Fruit fly (Drosophila melanogaster) whole organism, embryonic: ENCODE measurements around the gene Ppcs.
A peak's percentile ranks its signal among the peaks of the same experiment; 100 is the strongest.

ENCODE experiments used
- Awh ChIP-seq: fragments of 200-800 bp; sonication (Bioruptor generic); IDR thresholded peaks from 2 replicates; pipeline ENCODE4, ENCODE4 v1.3.6; 2022; ENCODE audit warnings: missing biosample characterization, missing genetic modification characterization
- Bteb2 ChIP-seq: fragments of 200-800 bp; sonication (Bioruptor generic); optimal IDR thresholded peaks from 2 replicates; lab custom pipeline; 2016; ENCODE audit warnings: missing biosample characterization, missing genetic modification characterization
- CG10431 ChIP-seq: fragments of 200-800 bp; sonication (Bioruptor generic); optimal IDR thresholded peaks from 3 replicates; lab custom pipeline; 2018; ENCODE audit warnings: missing biosample characterization, mild to moderate bottlenecking, missing genetic modification characterization
- CG13123 ChIP-seq: fragments of 200-800 bp; sonication (Bioruptor generic); optimal IDR thresholded peaks from 2 replicates; lab custom pipeline; 2016; ENCODE audit warnings: missing biosample characterization, missing genetic modification characterization
- CG13424 ChIP-seq: fragments of 200-800 bp; sonication (Bioruptor generic); optimal IDR thresholded peaks from 2 replicates; lab custom pipeline; 2019; ENCODE audit warnings: missing biosample characterization, mild to moderate bottlenecking, missing genetic modification characterization, moderate library complexity
- CG14710 ChIP-seq: fragments of 200-800 bp; sonication (Bioruptor generic); optimal IDR thresholded peaks from 3 replicates; lab custom pipeline; 2019; ENCODE audit warnings: missing biosample characterization, mild to moderate bottlenecking, missing genetic modification characterization, moderate library complexity
- CG1647 ChIP-seq: fragments of 200-800 bp; sonication (Bioruptor generic); optimal IDR thresholded peaks from 3 replicates; lab custom pipeline; 2016; ENCODE audit warnings: missing biosample characterization, missing genetic modification characterization
- CG16815 ChIP-seq: fragments of 200-800 bp; sonication (Bioruptor generic); optimal IDR thresholded peaks from 3 replicates; lab custom pipeline; 2017; ENCODE audit warnings: missing biosample characterization, mild to moderate bottlenecking, missing genetic modification characterization
- CG17359 ChIP-seq: fragments of 200-800 bp; sonication (Bioruptor generic); optimal IDR thresholded peaks from 3 replicates; lab custom pipeline; 2018; ENCODE audit warnings: missing biosample characterization, mild to moderate bottlenecking, missing genetic modification characterization, moderate library complexity
- CG2199 ChIP-seq: fragments of 200-800 bp; sonication (Bioruptor generic); IDR thresholded peaks from 3 replicates; pipeline ENCODE4 v1.3.6; 2022; ENCODE audit warnings: missing biosample characterization, missing genetic modification characterization
- CG32532 ChIP-seq: fragments of 200-800 bp; sonication (Bioruptor generic); IDR thresholded peaks from 2 replicates; pipeline ENCODE4 v1.3.6; 2022; ENCODE audit warnings: missing biosample characterization, missing genetic modification characterization
- CG34376 ChIP-seq: fragments of 200-800 bp; sonication (Bioruptor generic); optimal IDR thresholded peaks from 2 replicates; lab custom pipeline; 2018; ENCODE audit warnings: missing biosample characterization, mild to moderate bottlenecking, missing genetic modification characterization
- CG42726 ChIP-seq: fragments of 200-800 bp; sonication (Bioruptor generic); IDR thresholded peaks from 2 replicates; pipeline ENCODE4 v1.3.6; 2022; ENCODE audit warnings: missing biosample characterization, missing genetic modification characterization; ENCODE audit not compliant: partially characterized antibody
- CG4282 ChIP-seq: fragments of 200-800 bp; sonication (Bioruptor generic); optimal IDR thresholded peaks from 2 replicates; lab custom pipeline; 2016; ENCODE audit warnings: missing biosample characterization, missing genetic modification characterization
- CG4328 ChIP-seq: fragments of 200-800 bp; sonication (Bioruptor generic); optimal IDR thresholded peaks from 3 replicates; lab custom pipeline; 2017; ENCODE audit warnings: missing biosample characterization, missing genetic modification reagents, missing genetic modification characterization
- CG7556 ChIP-seq: fragments of 200-800 bp; sonication (Bioruptor generic); optimal IDR thresholded peaks from 2 replicates; lab custom pipeline; 2017; ENCODE audit warnings: missing biosample characterization, mild to moderate bottlenecking, missing genetic modification characterization
- CG7987 ChIP-seq: fragments of 200-800 bp; sonication (Bioruptor generic); optimal IDR thresholded peaks from 2 replicates; lab custom pipeline; 2018; ENCODE audit warnings: missing biosample characterization, mild to moderate bottlenecking, missing genetic modification characterization, moderate library complexity
- CG8089 ChIP-seq: fragments of 200-800 bp; sonication (Bioruptor generic); optimal IDR thresholded peaks from 3 replicates; lab custom pipeline; 2016; ENCODE audit warnings: missing biosample characterization, missing genetic modification characterization
- CG8924 ChIP-seq: fragments of 200-800 bp; optimal IDR thresholded peaks from 3 replicates; lab custom pipeline; 2019; ENCODE audit warnings: missing biosample characterization, mild to moderate bottlenecking, missing genetic modification characterization, moderate library complexity
- CG9215 ChIP-seq: fragments of 200-800 bp; sonication (Bioruptor generic); IDR thresholded peaks from 2 replicates; pipeline ENCODE4 v1.3.6; 2022; ENCODE audit warnings: missing biosample characterization, missing genetic modification characterization
- CG9876 ChIP-seq: fragments of 200-800 bp; sonication (Bioruptor generic); optimal IDR thresholded peaks from 2 replicates; lab custom pipeline; 2016; ENCODE audit warnings: missing biosample characterization, missing genetic modification characterization
- CTCF ChIP-seq: fragments of 200-800 bp; sonication (Bioruptor generic); optimal IDR thresholded peaks from 2 replicates; lab custom pipeline; 2017; ENCODE audit warnings: missing biosample characterization, mild to moderate bottlenecking, missing genetic modification characterization, moderate library complexity
- Doc3 ChIP-seq: fragments of 200-800 bp; sonication (Bioruptor generic); IDR thresholded peaks from 3 replicates; pipeline ENCODE4 v1.3.6; 2022; ENCODE audit warnings: missing biosample characterization, missing genetic modification characterization; ENCODE audit not compliant: partially characterized antibody
- Dp ChIP-seq: fragments of 200-800 bp; sonication (Bioruptor generic); optimal IDR thresholded peaks from 2 replicates; lab custom pipeline; 2018; ENCODE audit warnings: missing biosample characterization, mild to moderate bottlenecking, missing genetic modification characterization, moderate library complexity
- E2f1 ChIP-seq: fragments of 200-800 bp; sonication (Bioruptor generic); IDR thresholded peaks from 2 replicates; pipeline ENCODE4 v1.3.6; 2022; ENCODE audit warnings: missing biosample characterization, missing genetic modification characterization
- Eip74EF ChIP-seq, 2 experiments: fragments of 200-800 bp in 1 of 2; fragments of >200 bp in 1 of 2; sonication (Bioruptor generic) in 1 of 2; optimal IDR thresholded peaks; 2 replicates each; lab custom pipeline; 2017 to 2019; ENCODE audit warnings: missing biosample characterization in 2 of 2, missing genetic modification characterization in 2 of 2, mild to moderate bottlenecking in 1 of 2, moderate library complexity in 1 of 2
- GATAe ChIP-seq: fragments of 200-800 bp; sonication (Bioruptor generic); conservative IDR thresholded peaks from 2 replicates; pipeline ENCODE4 v1.3.6; 2022; ENCODE audit warnings: missing biosample characterization, missing genetic modification characterization
- HLH54F ChIP-seq: fragments of 200-800 bp; sonication (Bioruptor generic); optimal IDR thresholded peaks from 3 replicates; lab custom pipeline; 2016; ENCODE audit warnings: missing biosample characterization, missing genetic modification characterization
- Hand ChIP-seq: fragments of 200-800 bp; sonication (Bioruptor generic); optimal IDR thresholded peaks from 2 replicates; lab custom pipeline; 2017; ENCODE audit warnings: mild to moderate bottlenecking, missing biosample characterization, missing genetic modification reagents, missing genetic modification characterization
- Mad ChIP-seq: fragments of 200-800 bp; sonication (Bioruptor generic); optimal IDR thresholded peaks from 2 replicates; lab custom pipeline; 2016; ENCODE audit warnings: missing biosample characterization, missing genetic modification characterization
- Mes4 ChIP-seq: fragments of 200-800 bp; sonication (Bioruptor generic); optimal IDR thresholded peaks from 2 replicates; lab custom pipeline; 2016; ENCODE audit warnings: missing biosample characterization, missing genetic modification characterization
- Nf-YA ChIP-seq: fragments of 200-800 bp; sonication (Bioruptor generic); IDR thresholded peaks from 2 replicates; pipeline ENCODE4 v1.3.6; 2022; ENCODE audit warnings: missing biosample characterization, missing genetic modification characterization
- NfI ChIP-seq: fragments of 200-800 bp; sonication (Bioruptor generic); optimal IDR thresholded peaks from 3 replicates; lab custom pipeline; 2018; ENCODE audit warnings: missing biosample characterization, mild to moderate bottlenecking, missing genetic modification characterization, moderate library complexity
- Poxn ChIP-seq: fragments of 200-800 bp; sonication (Bioruptor generic); IDR thresholded peaks from 2 replicates; pipeline ENCODE4 v1.3.6; 2022; ENCODE audit warnings: missing biosample characterization, missing genetic modification characterization
- Sin3A ChIP-seq: fragments of >200 bp; optimal IDR thresholded peaks from 2 replicates; lab custom pipeline; 2018
- Sox102F ChIP-seq: fragments of 200-800 bp; sonication (Bioruptor generic); optimal IDR thresholded peaks from 2 replicates; lab custom pipeline; 2018; ENCODE audit warnings: missing biosample characterization, mild to moderate bottlenecking, missing genetic modification characterization, moderate library complexity
- br ChIP-seq: fragments of >200 bp; optimal IDR thresholded peaks from 2 replicates; lab custom pipeline; 2017
- bsh ChIP-seq, 2 experiments: fragments of 200-800 bp; sonication (Bioruptor generic); optimal IDR thresholded peaks; 2 replicates each; lab custom pipeline; 2017 to 2018; ENCODE audit warnings: mild to moderate bottlenecking in 2 of 2, missing biosample characterization in 2 of 2, missing genetic modification characterization in 2 of 2, moderate library complexity in 1 of 2
- dmrt11E ChIP-seq: fragments of 200-800 bp; sonication (Bioruptor generic); optimal IDR thresholded peaks from 3 replicates; lab custom pipeline; 2018; ENCODE audit warnings: missing biosample characterization, mild to moderate bottlenecking, missing genetic modification characterization, moderate library complexity
- dpn ChIP-seq, 2 experiments: fragments of 200-800 bp; sonication (Bioruptor generic); optimal IDR thresholded peaks; 3 replicates each; lab custom pipeline; 2016; ENCODE audit warnings: missing biosample characterization in 2 of 2, missing genetic modification characterization in 2 of 2
- fd3F ChIP-seq: fragments of 200-800 bp; sonication (Bioruptor generic); optimal IDR thresholded peaks from 2 replicates; lab custom pipeline; 2018; ENCODE audit warnings: missing biosample characterization, mild to moderate bottlenecking, missing genetic modification characterization, moderate library complexity
- fu2 ChIP-seq: fragments of 200-800 bp; sonication (Bioruptor generic); optimal IDR thresholded peaks from 2 replicates; lab custom pipeline; 2016; ENCODE audit warnings: missing biosample characterization, missing genetic modification characterization
- grau ChIP-seq: fragments of 200-800 bp; optimal IDR thresholded peaks from 3 replicates; lab custom pipeline; 2019; ENCODE audit warnings: missing biosample characterization, mild to moderate bottlenecking, missing genetic modification characterization, moderate library complexity
- knrl ChIP-seq: fragments of 200-800 bp; sonication (Bioruptor generic); IDR thresholded peaks from 3 replicates; pipeline ENCODE4 v1.3.6; 2022; ENCODE audit warnings: missing biosample characterization, missing genetic modification characterization; ENCODE audit not compliant: partially characterized antibody
- lola ChIP-seq, 3 experiments: fragments of >200 bp in 2 of 3; fragments of 200-800 bp in 1 of 3; sonication (Bioruptor generic) in 1 of 3; optimal IDR thresholded peaks; 2 replicates each; lab custom pipeline; 2017 to 2019; ENCODE audit warnings: missing biosample characterization in 3 of 3, missing genetic modification characterization in 3 of 3, mild to moderate bottlenecking in 1 of 3, moderate library complexity in 1 of 3
- schlank ChIP-seq: fragments of 200-800 bp; sonication (Bioruptor generic); optimal IDR thresholded peaks from 2 replicates; lab custom pipeline; 2018; ENCODE audit warnings: missing biosample characterization, mild to moderate bottlenecking, missing genetic modification characterization
- sob ChIP-seq: fragments of 200-800 bp; sonication (Bioruptor generic); IDR thresholded peaks from 2 replicates; pipeline ENCODE4 v1.3.6; 2022; ENCODE audit warnings: missing biosample characterization, missing genetic modification characterization
- tio ChIP-seq: fragments of 200-800 bp; sonication (Bioruptor generic); optimal IDR thresholded peaks from 2 replicates; lab custom pipeline; 2017; ENCODE audit warnings: missing biosample characterization, missing genetic modification characterization, inconsistent platforms
- ttk ChIP-seq: fragments of 200-800 bp; sonication (Bioruptor generic); IDR thresholded peaks from 2 replicates; pipeline ENCODE4 v2.1.2; 2022; ENCODE audit warnings: missing biosample characterization, missing genetic modification characterization
- yki ChIP-seq: fragments of >200 bp; optimal IDR thresholded peaks from 3 replicates; lab custom pipeline; 2018

Gene Ppcs

DNA sequence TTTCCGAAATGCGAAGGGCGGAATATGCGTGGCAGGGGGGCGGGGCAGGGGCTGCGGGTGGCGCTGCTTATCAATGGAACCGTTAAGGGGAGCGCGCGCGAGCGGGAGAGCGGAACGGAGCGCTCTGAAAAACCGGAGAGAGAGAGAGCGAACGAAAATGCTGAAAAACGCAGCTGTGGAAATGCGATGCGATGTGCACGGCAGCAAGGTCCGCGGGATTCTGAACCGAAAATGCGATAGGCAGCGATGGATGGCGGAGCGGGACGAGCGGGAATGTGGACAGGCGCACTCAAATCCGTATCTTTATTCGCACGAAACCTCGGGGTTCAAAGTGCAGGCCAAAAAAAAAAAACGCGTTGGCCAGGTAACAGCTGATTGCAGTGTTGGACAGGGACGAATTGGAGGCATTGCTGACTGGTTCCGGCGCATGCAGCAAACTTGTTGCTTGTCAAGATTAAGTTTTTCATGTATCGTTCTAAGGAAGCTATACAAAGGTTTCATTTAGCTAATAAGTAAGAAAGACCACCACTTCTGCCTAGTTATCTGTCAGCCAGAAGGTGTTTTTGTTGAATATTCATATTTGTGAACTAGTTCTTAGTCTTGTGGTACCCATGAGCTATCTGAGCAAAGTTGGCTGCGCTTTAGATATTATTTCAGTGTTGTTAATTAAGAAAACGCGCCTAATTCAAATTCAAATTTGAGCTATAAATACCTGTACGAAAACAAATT lies at the start of gene Ppcs:
Gene Ppcs, minus strand, starts transcription at position 400 of the 729 bp plus-strand sequence.
- TF ChIP-seq fd3F (GFP tag; lab: Kevin White, UChicago) (peak; percentile 49), dpn (GFP tag; optimal IDR thresholded peaks at IDR 0.05; lab: Kevin White, UChicago) (peak; percentile 35 to 76), Sin3A (lab: Kevin White, UChicago) (peak; percentile 78), Eip74EF (GFP tag; optimal IDR thresholded peaks at IDR 0.05; lab: Kevin White, UChicago) (no peak), CG8089 (GFP tag; lab: Kevin White, UChicago) (peak; percentile 50), CG42726 (GFP tag; lab: Robert Waterston, UW) (peak; percentile 56), Nf-YA (GFP tag; lab: Robert Waterston, UW) (no peak), CG14710 (peak; percentile 80), CG2199 (GFP tag; lab: Robert Waterston, UW) (0 out of 3 replicates have a peak, but pooled peaks have one; percentile 27), br (lab: Kevin White, UChicago) (no peak), sob (GFP tag; lab: Robert Waterston, UW) (peak; percentile 80), knrl (GFP tag; lab: Robert Waterston, UW) (peak; percentile 38; the same call in 1 of the 3 replicates), CG7987 (GFP tag; lab: Kevin White, UChicago) (peak; percentile 13), CG13424 (tag; lab: Kevin White, UChicago) (peak; percentile 50), CG13123 (GFP tag; lab: Kevin White, UChicago) (peak; percentile 100), yki (lab: Kevin White, UChicago) (peak; percentile 77), Poxn (GFP tag; lab: Robert Waterston, UW) (no peak), Awh (GFP tag; lab: Robert Waterston, UW) (no peak), Hand (peak; percentile 59), CG9215 (GFP tag; lab: Robert Waterston, UW) (peak; percentile 63), CG9876 (GFP tag; lab: Kevin White, UChicago) (peak; percentile 59), CG17359 (tag; lab: Kevin White, UChicago) (peak; percentile 32), bsh (GFP tag; optimal IDR thresholded peaks at IDR 0.05; lab: Kevin White, UChicago) (peak; percentile 27 to 92), CG7556 (peak; percentile 57), Dp (peak; percentile 97), CG4328 (GFP tag; lab: Kevin White, UChicago) (peak; percentile 69), dmrt11E (tag; lab: Kevin White, UChicago) (peak; percentile 21), Mad (GFP tag; lab: Kevin White, UChicago) (peak; percentile 4), CG32532 (GFP tag; lab: Robert Waterston, UW) (peak; percentile 56; the same call in 1 of the 2 replicates), CG16815 (peak; percentile 34), CG8924 (peak; percentile 33), ttk (GFP tag; lab: Robert Waterston, UW) (no peak), Sox102F (GFP tag; lab: Kevin White, UChicago) (peak; percentile 12), Mes4 (GFP tag; lab: Kevin White, UChicago) (peak; percentile 47), fu2 (GFP tag; lab: Kevin White, UChicago) (peak; percentile 73), lola (GFP tag; optimal IDR thresholded peaks at IDR 0.05; lab: Kevin White, UChicago) (peak in 1 of 3 experiments; percentile 50), tio (GFP tag; lab: Kevin White, UChicago) (peak; percentile 25), CG10431 (GFP tag; lab: Kevin White, UChicago) (peak; percentile 78), CG4282 (GFP tag; lab: Kevin White, UChicago) (peak; percentile 24), CTCF (GFP tag; lab: Kevin White, UChicago) (peak; percentile 41), CG1647 (peak; percentile 23), NfI (GFP tag; lab: Kevin White, UChicago) (peak; percentile 73), HLH54F (peak; percentile 73), E2f1 (GFP tag; lab: Robert Waterston, UW) (no peak), schlank (no peak), grau (tag; lab: Kevin White, UChicago) (peak; percentile 54), Doc3 (GFP tag; lab: Robert Waterston, UW) (no peak), Bteb2 (GFP tag; lab: Kevin White, UChicago) (peak; percentile 62), CG34376 (GFP tag; lab: Kevin White, UChicago) (peak; percentile 85), GATAe (GFP tag; lab: Robert Waterston, UW) (peak; percentile 74)
